Fruit fly (Drosophila melanogaster) whole organism, embryonic: ENCODE data around the gene Cdc7.

Experiments used
- CG10979 ChIP-seq: fragments of 200-800 bp; sonication (Bioruptor generic); optimal IDR thresholded peaks from 2 replicates; lab custom pipeline; 2018; ENCODE audit warnings: missing biosample characterization, mild to moderate bottlenecking, missing genetic modification characterization, moderate library complexity
- CG11560 ChIP-seq: fragments of 200-800 bp; sonication (Bioruptor generic); IDR thresholded peaks from 3 replicates; pipeline ENCODE4 v1.3.6; 2022; ENCODE audit warnings: missing biosample characterization, missing genetic modification characterization
- CG13775 ChIP-seq: fragments of 200-800 bp; sonication (Bioruptor generic); optimal IDR thresholded peaks from 3 replicates; lab custom pipeline; 2017; ENCODE audit warnings: missing biosample characterization, mild to moderate bottlenecking, missing genetic modification characterization
- CG13894 ChIP-seq: fragments of 200-800 bp; sonication (Bioruptor generic); optimal IDR thresholded peaks from 3 replicates; lab custom pipeline; 2018; ENCODE audit warnings: missing biosample characterization, mild to moderate bottlenecking, missing genetic modification characterization, moderate library complexity
- CG14667 ChIP-seq: fragments of 200-800 bp; sonication (Bioruptor generic); IDR thresholded peaks from 2 replicates; pipeline ENCODE4 v1.3.6; 2022; ENCODE audit warnings: missing biosample characterization, missing genetic modification characterization
- CG15269 ChIP-seq: fragments of 200-800 bp; sonication (Bioruptor generic); optimal IDR thresholded peaks from 2 replicates; lab custom pipeline; 2018; ENCODE audit warnings: missing biosample characterization, mild to moderate bottlenecking, missing genetic modification characterization, moderate library complexity
- CG16863 ChIP-seq: fragments of 200-800 bp; sonication (Bioruptor generic); optimal IDR thresholded peaks from 3 replicates; lab custom pipeline; 2016; ENCODE audit warnings: missing biosample characterization, missing genetic modification characterization
- CG18262 ChIP-seq: fragments of 200-800 bp; optimal IDR thresholded peaks from 3 replicates; lab custom pipeline; 2019; ENCODE audit warnings: missing biosample characterization, mild to moderate bottlenecking, missing genetic modification characterization, moderate library complexity
- CG2129 ChIP-seq: fragments of 200-800 bp; sonication (Bioruptor generic); IDR thresholded peaks from 2 replicates; pipeline ENCODE4 v1.3.6; 2022; ENCODE audit warnings: missing biosample characterization, missing genetic modification characterization; ENCODE audit not compliant: partially characterized antibody
- CG4282 ChIP-seq: fragments of 200-800 bp; sonication (Bioruptor generic); optimal IDR thresholded peaks from 2 replicates; lab custom pipeline; 2016; ENCODE audit warnings: missing biosample characterization, missing genetic modification characterization
- CG4854 ChIP-seq: fragments of 200-800 bp; sonication (Bioruptor generic); optimal IDR thresholded peaks from 2 replicates; lab custom pipeline; 2016; ENCODE audit warnings: missing biosample characterization, missing genetic modification characterization, inconsistent platforms
- CG5180 ChIP-seq: fragments of 200-800 bp; sonication (Bioruptor generic); optimal IDR thresholded peaks from 3 replicates; lab custom pipeline; 2017; ENCODE audit warnings: missing biosample characterization, missing genetic modification characterization, mild to moderate bottlenecking, moderate library complexity, missing genetic modification reagents
- CG6689 ChIP-seq: fragments of 200-800 bp; sonication (Bioruptor generic); IDR thresholded peaks from 2 replicates; pipeline ENCODE4 v1.3.6; 2022; ENCODE audit warnings: missing biosample characterization, missing genetic modification characterization
- CG8388 ChIP-seq: fragments of 200-800 bp; sonication (Bioruptor generic); optimal IDR thresholded peaks from 2 replicates; lab custom pipeline; 2019; ENCODE audit warnings: missing biosample characterization, mild to moderate bottlenecking, missing genetic modification characterization, moderate library complexity
- CG9437 ChIP-seq: fragments of 200-800 bp; sonication (Bioruptor generic); optimal IDR thresholded peaks from 2 replicates; lab custom pipeline; 2018; ENCODE audit warnings: missing biosample characterization, mild to moderate bottlenecking, missing genetic modification characterization
- CoRest ChIP-seq: fragments of 200-800 bp; sonication (Bioruptor generic); optimal IDR thresholded peaks from 3 replicates; lab custom pipeline; 2018; ENCODE audit warnings: missing biosample characterization, mild to moderate bottlenecking, missing genetic modification characterization, moderate library complexity
- Dfd ChIP-seq, 2 experiments: fragments of >200 bp; optimal IDR thresholded peaks; 2 replicates each; lab custom pipeline; 2017; ENCODE audit warnings: missing biosample characterization in 2 of 2, missing genetic modification characterization in 2 of 2
- Doc3 ChIP-seq: fragments of 200-800 bp; sonication (Bioruptor generic); IDR thresholded peaks from 3 replicates; pipeline ENCODE4 v1.3.6; 2022; ENCODE audit warnings: missing biosample characterization, missing genetic modification characterization; ENCODE audit not compliant: partially characterized antibody
- Drgx ChIP-seq: fragments of 200-800 bp; sonication (Bioruptor generic); IDR thresholded peaks from 2 replicates; pipeline ENCODE4 v1.3.6; 2022; ENCODE audit warnings: missing biosample characterization, missing genetic modification characterization
- E2f1 ChIP-seq: fragments of 200-800 bp; sonication (Bioruptor generic); IDR thresholded peaks from 2 replicates; pipeline ENCODE4 v1.3.6; 2022; ENCODE audit warnings: missing biosample characterization, missing genetic modification characterization
- Fer3 ChIP-seq: fragments of 200-800 bp; sonication (Bioruptor generic); optimal IDR thresholded peaks from 2 replicates; lab custom pipeline; 2018; ENCODE audit warnings: missing biosample characterization, mild to moderate bottlenecking, missing genetic modification characterization, moderate library complexity
- H2.0 ChIP-seq: fragments of 200-800 bp; sonication (Bioruptor generic); IDR thresholded peaks from 2 replicates; pipeline ENCODE4 v1.3.6; 2022; ENCODE audit warnings: missing biosample characterization, missing genetic modification characterization
- HmgZ ChIP-seq: fragments of 200-800 bp; sonication (Bioruptor generic); optimal IDR thresholded peaks from 2 replicates; lab custom pipeline; 2018; ENCODE audit warnings: missing biosample characterization, mild to moderate bottlenecking, missing genetic modification characterization
- Hmx ChIP-seq: fragments of 200-800 bp; sonication (Bioruptor generic); optimal IDR thresholded peaks from 2 replicates; lab custom pipeline; 2016; ENCODE audit warnings: missing biosample characterization, missing genetic modification characterization
- Hr3 ChIP-seq: fragments of 200-800 bp; sonication (Bioruptor generic); optimal IDR thresholded peaks from 3 replicates; lab custom pipeline; 2016; ENCODE audit warnings: missing biosample characterization, missing genetic modification characterization
- Lim3 ChIP-seq: fragments of 200-800 bp; sonication (Bioruptor generic); IDR thresholded peaks from 2 replicates; pipeline ENCODE4 v1.3.6; 2022; ENCODE audit warnings: missing biosample characterization, missing genetic modification characterization
- Myb ChIP-seq: fragments of 200-800 bp; sonication (Bioruptor generic); optimal IDR thresholded peaks from 2 replicates; lab custom pipeline; 2016; ENCODE audit warnings: missing biosample characterization, missing genetic modification characterization
- Sry-β ChIP-seq: fragments of 200-800 bp; sonication (Bioruptor generic); optimal IDR thresholded peaks from 2 replicates; lab custom pipeline; 2018; ENCODE audit warnings: missing biosample characterization, mild to moderate bottlenecking, missing genetic modification characterization, moderate library complexity
- Taf1 ChIP-seq: fragments of 200-800 bp; sonication (Bioruptor generic); IDR thresholded peaks from 2 replicates; pipeline ENCODE4 v1.3.6; 2022; ENCODE audit warnings: missing biosample characterization, missing genetic modification characterization
- YL-1 ChIP-seq: fragments of 200-800 bp; sonication (Bioruptor generic); optimal IDR thresholded peaks from 3 replicates; lab custom pipeline; 2017; ENCODE audit warnings: missing biosample characterization, mild to moderate bottlenecking, missing genetic modification characterization
- ab ChIP-seq: fragments of 200-800 bp; sonication (Bioruptor generic); optimal IDR thresholded peaks from 2 replicates; lab custom pipeline; 2016; ENCODE audit warnings: missing biosample characterization, missing genetic modification characterization
- ato ChIP-seq: fragments of 200-800 bp; sonication (Bioruptor generic); IDR thresholded peaks from 2 replicates; pipeline ENCODE4 v1.3.6; 2022; ENCODE audit warnings: missing biosample characterization, missing genetic modification characterization; ENCODE audit not compliant: partially characterized antibody
- bowl ChIP-seq: fragments of 200-800 bp; sonication (Bioruptor generic); IDR thresholded peaks from 2 replicates; pipeline ENCODE4 v1.3.6; 2022; ENCODE audit warnings: missing biosample characterization, missing genetic modification characterization
- cad ChIP-seq: fragments of >200 bp; optimal IDR thresholded peaks from 2 replicates; lab custom pipeline; 2017; ENCODE audit warnings: missing biosample characterization, missing genetic modification characterization
- emc ChIP-seq: fragments of 200-800 bp; sonication (Bioruptor generic); optimal IDR thresholded peaks from 2 replicates; lab custom pipeline; 2016; ENCODE audit warnings: missing biosample characterization, missing genetic modification characterization
- ewg ChIP-seq: fragments of 200-800 bp; sonication (Bioruptor generic); optimal IDR thresholded peaks from 3 replicates; lab custom pipeline; 2017; ENCODE audit warnings: mild to moderate bottlenecking, missing biosample characterization, missing genetic modification reagents, missing genetic modification characterization
- gcm2 ChIP-seq: fragments of 200-800 bp; sonication (Bioruptor generic); optimal IDR thresholded peaks from 2 replicates; lab custom pipeline; 2016; ENCODE audit warnings: missing biosample characterization, missing genetic modification characterization
- odd ChIP-seq: fragments of 200-800 bp; sonication (Bioruptor generic); optimal IDR thresholded peaks from 2 replicates; lab custom pipeline; 2017; ENCODE audit warnings: missing biosample characterization, mild to moderate bottlenecking, missing genetic modification characterization
- org-1 ChIP-seq: fragments of 200-800 bp; sonication (Bioruptor generic); optimal IDR thresholded peaks from 2 replicates; lab custom pipeline; 2017; ENCODE audit warnings: missing biosample characterization, missing genetic modification characterization
- pho ChIP-seq: fragments of 200-800 bp; sonication (Bioruptor generic); optimal IDR thresholded peaks from 2 replicates; lab custom pipeline; 2016; ENCODE audit warnings: missing biosample characterization, missing genetic modification characterization
- sd ChIP-seq: fragments of 200-800 bp; sonication (Bioruptor generic); optimal IDR thresholded peaks from 3 replicates; lab custom pipeline; 2018; ENCODE audit warnings: missing biosample characterization, mild to moderate bottlenecking, missing genetic modification characterization, moderate library complexity
- shn ChIP-seq: fragments of 200-800 bp; sonication (Bioruptor generic); optimal IDR thresholded peaks from 3 replicates; lab custom pipeline; 2016; ENCODE audit warnings: missing biosample characterization, missing genetic modification characterization
- sim ChIP-seq: fragments of 200-800 bp; sonication (Bioruptor generic); IDR thresholded peaks from 2 replicates; pipeline ENCODE4 v1.3.6; 2022; ENCODE audit warnings: missing biosample characterization, missing genetic modification characterization
- tna ChIP-seq: fragments of 200-800 bp; sonication (Bioruptor generic); IDR thresholded peaks from 2 replicates; pipeline ENCODE4 v1.3.6; 2022; ENCODE audit warnings: missing biosample characterization, missing genetic modification characterization; ENCODE audit not compliant: partially characterized antibody
- trem ChIP-seq: fragments of 200-800 bp; optimal IDR thresholded peaks from 3 replicates; lab custom pipeline; 2019; ENCODE audit warnings: missing biosample characterization, mild to moderate bottlenecking, missing genetic modification characterization, moderate library complexity
- ttk ChIP-seq: fragments of 200-800 bp; sonication (Bioruptor generic); IDR thresholded peaks from 2 replicates; pipeline ENCODE4 v2.1.2; 2022; ENCODE audit warnings: missing biosample characterization, missing genetic modification characterization
- unc-4 ChIP-seq: fragments of 200-800 bp; sonication (Bioruptor generic); IDR thresholded peaks from 2 replicates; pipeline ENCODE4 v1.3.6; 2022; ENCODE audit warnings: missing biosample characterization, missing genetic modification characterization; ENCODE audit not compliant: partially characterized antibody
- unpg ChIP-seq: fragments of 200-800 bp; sonication (Bioruptor generic); optimal IDR thresholded peaks from 3 replicates; lab custom pipeline; 2018; ENCODE audit warnings: missing biosample characterization, mild to moderate bottlenecking, missing genetic modification characterization, moderate library complexity
- wek ChIP-seq: fragments of 200-800 bp; sonication (Bioruptor generic); optimal IDR thresholded peaks from 3 replicates; lab custom pipeline; 2018; ENCODE audit warnings: missing biosample characterization, mild to moderate bottlenecking, missing genetic modification characterization, moderate library complexity

Cdc7 gene

dm6 chrX:6654198-6654831 is at the start of gene Cdc7, which contains the start of gene CG3226 (continued):
- TF ChIP-seq CG14667 (GFP tag; lab: Robert Waterston, UW) (no peak; the same call in 1 of the 2 replicates), Sry-β (GFP tag; lab: Kevin White, UChicago) (peak; percentile 48), ato (GFP tag; lab: Robert Waterston, UW) (peak; percentile 73), H2.0 (GFP tag; lab: Robert Waterston, UW) (peak; percentile 28; the same call in 1 of the 2 replicates), Myb (GFP tag; lab: Kevin White, UChicago) (peak; percentile 42), bowl (GFP tag; lab: Robert Waterston, UW) (no peak), CG6689 (GFP tag; lab: Robert Waterston, UW) (no peak), ewg (GFP tag; lab: Kevin White, UChicago) (peak; percentile 60), ttk (GFP tag; lab: Robert Waterston, UW) (0 out of 2 replicates have a peak, but pooled peaks have one; percentile 49), odd (GFP tag; lab: Kevin White, UChicago) (peak; percentile 75), CoRest (peak; percentile 80), CG8388 (GFP tag; lab: Kevin White, UChicago) (peak; percentile 61), cad (GFP tag; lab: Kevin White, UChicago) (no peak), CG4854 (GFP tag; lab: Kevin White, UChicago) (peak; percentile 31), CG2129 (GFP tag; lab: Robert Waterston, UW) (peak; percentile 32; the same call in 1 of the 2 replicates), sd (tag; lab: Kevin White, UChicago) (no peak), CG16863 (GFP tag; lab: Kevin White, UChicago) (peak; percentile 44), pho (GFP tag; lab: Kevin White, UChicago) (peak; percentile 58), Dfd (GFP tag; optimal IDR thresholded peaks at IDR 0.05; lab: Kevin White, UChicago) (no peak), ab (GFP tag; lab: Kevin White, UChicago) (no peak), tna (GFP tag; lab: Robert Waterston, UW) (peak; percentile 72), E2f1 (peak; percentile 63; the same call in 1 of the 2 replicates), YL-1 (GFP tag; lab: Kevin White, UChicago) (peak; percentile 88), CG15269 (peak; percentile 73), emc (GFP tag; lab: Kevin White, UChicago) (peak; percentile 41), Hmx (GFP tag; lab: Kevin White, UChicago) (no peak), Taf1 (GFP tag; lab: Robert Waterston, UW) (no peak), org-1 (GFP tag; lab: Kevin White, UChicago) (peak; percentile 52), gcm2 (GFP tag; lab: Kevin White, UChicago) (peak; percentile 10), CG5180 (GFP tag; lab: Kevin White, UChicago) (peak; percentile 76), unpg (peak; percentile 63), CG11560 (tag; lab: Robert Waterston, UW) (no peak), Hr3 (peak; percentile 21), CG10979 (tag; lab: Kevin White, UChicago) (peak; percentile 47), CG4282 (GFP tag; lab: Kevin White, UChicago) (peak; percentile 26), unc-4 (GFP tag; lab: Robert Waterston, UW) (peak; percentile 66), HmgZ (peak; percentile 56), CG13775 (GFP tag; lab: Kevin White, UChicago) (peak; percentile 87), CG13894 (tag; lab: Kevin White, UChicago) (peak; percentile 38), CG18262 (tag; lab: Kevin White, UChicago) (peak; percentile 64), wek (GFP tag; lab: Kevin White, UChicago) (peak; percentile 74), Lim3 (no peak), sim (GFP tag; lab: Robert Waterston, UW) (no peak), Doc3 (GFP tag; lab: Robert Waterston, UW) (peak; percentile 48; the same call in 1 of the 3 replicates), shn (GFP tag; lab: Kevin White, UChicago) (peak; percentile 65), CG9437 (peak; percentile 69), Drgx (GFP tag; lab: Robert Waterston, UW) (0 out of 2 replicates have a peak, but pooled peaks have one; percentile 8), Fer3 (peak; percentile 75), trem (peak; percentile 52)
